Fruit fly (Drosophila melanogaster) whole organism, wandering third instar larva: ENCODE data around the gene TwdlK.

Source experiments
- CG32264 ChIP-seq: fragments of 200-800 bp; sonication (Bioruptor generic); optimal IDR thresholded peaks from 2 replicates; lab custom pipeline; 2016; ENCODE audit warnings: missing biosample characterization, missing genetic modification characterization
- Dfd ChIP-seq: fragments of >200 bp; optimal IDR thresholded peaks from 2 replicates; lab custom pipeline; 2017; ENCODE audit warnings: missing biosample characterization, missing genetic modification characterization
- GATAd ChIP-seq: sonication (Bioruptor generic); optimal IDR thresholded peaks from 2 replicates; lab custom pipeline; 2016; ENCODE audit warnings: missing biosample characterization, missing genetic modification characterization
- N ChIP-seq: fragments of >200 bp; optimal IDR thresholded peaks from 2 replicates; lab custom pipeline; 2018; ENCODE audit warnings: missing biosample characterization, missing external identifiers, missing genetic modification characterization
- OdsH ChIP-seq: fragments of 200-800 bp; sonication (Bioruptor generic); optimal IDR thresholded peaks from 2 replicates; lab custom pipeline; 2016; ENCODE audit warnings: missing biosample characterization, mild to moderate bottlenecking, missing genetic modification characterization
- br ChIP-seq: fragments of 200-800 bp; sonication (Bioruptor generic); optimal IDR thresholded peaks from 2 replicates; lab custom pipeline; 2016; ENCODE audit warnings: missing biosample characterization, missing genetic modification characterization
- brk ChIP-seq: fragments of 200-800 bp; sonication (Bioruptor generic); optimal IDR thresholded peaks from 2 replicates; lab custom pipeline; 2016; ENCODE audit warnings: missing biosample characterization, mild to moderate bottlenecking, missing genetic modification characterization
- h ChIP-seq: fragments of 200-800 bp; sonication (Bioruptor generic); optimal IDR thresholded peaks from 3 replicates; lab custom pipeline; 2016; ENCODE audit warnings: missing biosample characterization, mild to moderate bottlenecking, missing genetic modification characterization
- lola ChIP-seq: fragments of >200 bp; optimal IDR thresholded peaks from 2 replicates; lab custom pipeline; 2017; ENCODE audit warnings: missing biosample characterization, missing genetic modification characterization
- pan ChIP-seq: fragments of >200 bp; optimal IDR thresholded peaks from 2 replicates; lab custom pipeline; 2017
- rgr ChIP-seq: fragments of 200-800 bp; sonication (Bioruptor generic); optimal IDR thresholded peaks from 3 replicates; lab custom pipeline; 2016; ENCODE audit warnings: missing biosample characterization, mild to moderate bottlenecking, missing genetic modification characterization

DNA sequence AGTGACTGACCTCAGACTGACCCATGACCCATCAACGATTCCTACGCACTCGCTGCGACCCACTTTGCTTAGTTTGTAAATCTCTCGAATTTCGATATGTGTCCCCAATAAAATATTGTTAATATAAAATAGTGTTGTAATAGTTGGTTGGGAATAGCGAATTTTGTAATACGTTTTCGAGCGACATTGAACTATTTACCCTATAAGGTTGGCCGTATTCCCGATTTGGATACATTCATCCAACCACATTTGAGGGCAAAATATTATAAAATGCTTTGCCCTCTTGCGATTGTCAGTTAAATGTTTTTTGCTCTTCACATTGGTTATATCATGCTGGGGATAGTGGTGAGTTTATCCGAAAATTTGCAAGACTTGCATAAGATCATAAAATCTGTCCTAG, 6.1 kb upstream of the TwdlK start, which contains the start of gene TwdlR:
- no peak for TF ChIP-seq brk
- no peak for TF ChIP-seq GATAd (GFP tag; lab: Kevin White, UChicago)
- TF ChIP-seq h: no peak
- TF ChIP-seq Dfd (GFP tag; lab: Kevin White, UChicago): no peak
- TF ChIP-seq OdsH (GFP tag; lab: Kevin White, UChicago): no peak
- TF ChIP-seq N (GFP tag; lab: Kevin White, UChicago): no peak
- no peak for TF ChIP-seq br (GFP tag; lab: Kevin White, UChicago)
- TF ChIP-seq pan: no peak
- no peak for TF ChIP-seq rgr (GFP tag; lab: Kevin White, UChicago)
- no peak for TF ChIP-seq CG32264 (GFP tag; lab: Kevin White, UChicago)
- TF ChIP-seq lola (GFP tag; lab: Kevin White, UChicago): no peak
